Worm (Caenorhabditis elegans): ENCODE results near the gene Y51B9A.5.
"Not testable (repeated sequence)": the region's sequence is repeated elsewhere in the genome, so short reads cannot be mapped to it uniquely, and the experiment has no call there.

The Y51B9A.5 gene

ce11 chrII:9440060-9440459 lies 36.1 kb downstream of the Y51B9A.5 start, which contains the start of gene chil-17:
chil-17 (minus strand) TSS chrII:9440160.
- TF ChIP-seq unc-62 (GFP tag; optimal IDR thresholded peaks at IDR 0.05), result no peak

ce11 chrII:9441838-9442237 lies 37.9 kb downstream of the Y51B9A.5 start, which contains the start of gene chil-16:
chil-16 (minus strand) TSS chrII:9441938.
- TF ChIP-seq unc-62 (GFP tag; optimal IDR thresholded peaks at IDR 0.05), result no peak

- no peak for TF ChIP-seq unc-62 (GFP tag; optimal IDR thresholded peaks at IDR 0.05)
These were observed 39.6 kb downstream of the Y51B9A.5 start, which contains the start of gene chil-15 for ce11 chrII:9443522-9443921. chil-15 (minus strand) TSS chrII:9443622.

ce11 chrII:9445368-9445767 lies 41.4 kb downstream of the Y51B9A.5 start, which contains the start of gene R09D1.13:
R09D1.13 (minus strand) TSS chrII:9445468.
- no peak for TF ChIP-seq unc-62 (GFP tag; optimal IDR thresholded peaks at IDR 0.05)

ce11 chrII:9447965-9448364 lies 44.0 kb downstream of the Y51B9A.5 start, which contains the start of gene chil-18:
chil-18 (plus strand) TSS chrII:9448265.
- no peak for TF ChIP-seq unc-62 (GFP tag; optimal IDR thresholded peaks at IDR 0.05)

- not testable (repeated sequence) for TF ChIP-seq unc-62 (GFP tag; optimal IDR thresholded peaks at IDR 0.05)
These were observed 48.2 kb downstream of the Y51B9A.5 start, which contains the start of gene R09D1.12 for ce11 chrII:9452172-9452571. R09D1.12 (minus strand) TSS chrII:9452272.

- no peak for TF ChIP-seq unc-62 (GFP tag; optimal IDR thresholded peaks at IDR 0.05)
These were observed 50.4 kb downstream of the Y51B9A.5 start, which contains the start of gene chil-19 for ce11 chrII:9454304-9454703. chil-19 (minus strand) TSS chrII:9454404.
